Worm (Caenorhabditis elegans) whole organism, mixed stage, embryonic: Measurements from ENCODE around the gene F55C12.6.

Experiments used
- ceh-43 ChIP-seq: fragments of 200-800 bp; sonication (Bioruptor generic); optimal IDR thresholded peaks from 2 replicates; lab custom pipeline; 2018; ENCODE audit warnings: mild to moderate bottlenecking, missing genetic modification characterization, moderate library complexity, missing compliant biosample characterization
- lin-13 ChIP-seq: fragments of 150-350 bp; optimal IDR thresholded peaks from 2 replicates; lab custom pipeline; 2014; ENCODE audit warnings: missing biosample characterization, missing genetic modification characterization
- mep-1 ChIP-seq: fragments of 150-350 bp; optimal IDR thresholded peaks from 2 replicates; lab custom pipeline; 2017; ENCODE audit warnings: missing biosample characterization, missing genetic modification reagents, missing genetic modification characterization, inconsistent platforms
- nhr-12 ChIP-seq: fragments of 150-350 bp; optimal IDR thresholded peaks from 2 replicates; lab custom pipeline; 2014; ENCODE audit warnings: missing biosample characterization, missing genetic modification characterization
- nhr-237 ChIP-seq: fragments of 150-350 bp; optimal IDR thresholded peaks from 2 replicates; lab custom pipeline; 2014; ENCODE audit warnings: missing biosample characterization, missing genetic modification characterization
- nhr-28 ChIP-seq: fragments of 150-350 bp; optimal IDR thresholded peaks from 2 replicates; lab custom pipeline; 2014; ENCODE audit warnings: missing biosample characterization, missing genetic modification characterization
- nhr-76 ChIP-seq: sonication (generic microtip); optimal IDR thresholded peaks from 2 replicates; lab custom pipeline; 2017; ENCODE audit warnings: missing biosample characterization, missing genetic modification characterization
- pha-4 ChIP-seq: fragments of 150-350 bp; optimal IDR thresholded peaks from 2 replicates; lab custom pipeline; 2018; ENCODE audit warnings: missing biosample characterization, missing genetic modification reagents, missing genetic modification characterization
- snpc-4 ChIP-seq: fragments of 150-350 bp; optimal IDR thresholded peaks from 2 replicates; lab custom pipeline; 2014; ENCODE audit warnings: missing biosample characterization, missing genetic modification characterization
- unc-39 ChIP-seq: fragments of 150-350 bp; optimal IDR thresholded peaks from 2 replicates; lab custom pipeline; 2014; ENCODE audit warnings: missing biosample characterization, missing genetic modification characterization
- unc-62 ChIP-seq: fragments of 150-350 bp; optimal IDR thresholded peaks from 2 replicates; lab custom pipeline; 2014; ENCODE audit warnings: missing biosample characterization, missing genetic modification reagents, missing genetic modification characterization

- TF ChIP-seq nhr-237 (tag; lab: Kevin White, UChicago) (no peak), snpc-4 (tag; lab: Kevin White, UChicago) (no peak), pha-4 (tag; lab: Kevin White, UChicago) (no peak), nhr-76 (tag; lab: Kevin White, UChicago) (no peak), nhr-12 (tag; lab: Kevin White, UChicago) (no peak), lin-13 (tag; lab: Kevin White, UChicago) (no peak), ceh-43 (no peak), unc-39 (tag; lab: Kevin White, UChicago) (no peak), mep-1 (tag; lab: Kevin White, UChicago) (no peak), nhr-28 (tag; lab: Kevin White, UChicago) (no peak), unc-62 (GFP tag; lab: Kevin White, UChicago) (no peak)
These were observed 4.4 kb downstream of the F55C12.6 start for ce11 chrII:5871508-5871907.
